Worm (Caenorhabditis elegans) whole organism, mixed stage, embryonic: ENCODE data around the gene glna-2.

ENCODE experiments used
- M03D4.4 ChIP-seq: sonication (generic microtip); optimal IDR thresholded peaks from 2 replicates; lab custom pipeline; 2017; ENCODE audit warnings: mild to moderate bottlenecking, missing genetic modification characterization, missing compliant biosample characterization
- bed-3 ChIP-seq: fragments of 200-800 bp; sonication (Bioruptor generic); optimal IDR thresholded peaks from 3 replicates; lab custom pipeline; 2018; ENCODE audit warnings: mild to moderate bottlenecking, missing genetic modification characterization, moderate library complexity, missing compliant biosample characterization
- ceh-39 ChIP-seq: fragments of 150-350 bp; optimal IDR thresholded peaks from 2 replicates; lab custom pipeline; 2014; ENCODE audit warnings: missing biosample characterization, missing genetic modification characterization
- ceh-43 ChIP-seq: fragments of 200-800 bp; sonication (Bioruptor generic); optimal IDR thresholded peaks from 2 replicates; lab custom pipeline; 2018; ENCODE audit warnings: mild to moderate bottlenecking, missing genetic modification characterization, moderate library complexity, missing compliant biosample characterization
- ceh-83 ChIP-seq: fragments of 200-800 bp; sonication (Bioruptor generic); optimal IDR thresholded peaks from 2 replicates; lab custom pipeline; 2018; ENCODE audit warnings: mild to moderate bottlenecking, missing genetic modification characterization, missing compliant biosample characterization
- ces-1 ChIP-seq: fragments of 150-350 bp; optimal IDR thresholded peaks from 2 replicates; lab custom pipeline; 2014; ENCODE audit warnings: missing biosample characterization, missing genetic modification reagents, missing genetic modification characterization
- cnd-1 ChIP-seq: fragments of 200-800 bp; sonication (Bioruptor generic); optimal IDR thresholded peaks from 2 replicates; lab custom pipeline; 2018; ENCODE audit warnings: mild to moderate bottlenecking, missing genetic modification characterization, missing compliant biosample characterization
- elt-1 ChIP-seq: sonication (generic microtip); optimal IDR thresholded peaks from 2 replicates; lab custom pipeline; 2017; ENCODE audit warnings: missing genetic modification characterization, mild to moderate bottlenecking, missing compliant biosample characterization, antibody characterized with exemption, moderate library complexity, borderline replicate concordance; ENCODE audit not compliant: insufficient read depth
- elt-3 ChIP-seq: fragments of 150-350 bp; optimal IDR thresholded peaks from 2 replicates; lab custom pipeline; 2014; ENCODE audit warnings: missing biosample characterization, missing genetic modification characterization
- flh-1 ChIP-seq: fragments of 200-800 bp; sonication (Bioruptor generic); optimal IDR thresholded peaks from 2 replicates; lab custom pipeline; 2018; ENCODE audit warnings: mild to moderate bottlenecking, missing genetic modification characterization, moderate library complexity, missing compliant biosample characterization
- hlh-1 ChIP-seq: fragments of 150-350 bp; optimal IDR thresholded peaks from 2 replicates; lab custom pipeline; 2014; ENCODE audit warnings: missing biosample characterization, missing genetic modification reagents, missing genetic modification characterization
- lin-13 ChIP-seq: fragments of 150-350 bp; optimal IDR thresholded peaks from 2 replicates; lab custom pipeline; 2014; ENCODE audit warnings: missing biosample characterization, missing genetic modification characterization
- lin-32 ChIP-seq: fragments of 200-800 bp; sonication (Bioruptor generic); optimal IDR thresholded peaks from 2 replicates; lab custom pipeline; 2018; ENCODE audit warnings: mild to moderate bottlenecking, missing genetic modification characterization, missing compliant biosample characterization
- mep-1 ChIP-seq: fragments of 150-350 bp; optimal IDR thresholded peaks from 2 replicates; lab custom pipeline; 2017; ENCODE audit warnings: missing biosample characterization, missing genetic modification reagents, missing genetic modification characterization, inconsistent platforms
- nhr-12 ChIP-seq: fragments of 150-350 bp; optimal IDR thresholded peaks from 2 replicates; lab custom pipeline; 2014; ENCODE audit warnings: missing biosample characterization, missing genetic modification characterization
- nhr-2 ChIP-seq: fragments of 150-350 bp; optimal IDR thresholded peaks from 2 replicates; lab custom pipeline; 2014; ENCODE audit warnings: missing biosample characterization, missing genetic modification characterization
- nhr-237 ChIP-seq: fragments of 150-350 bp; optimal IDR thresholded peaks from 2 replicates; lab custom pipeline; 2014; ENCODE audit warnings: missing biosample characterization, missing genetic modification characterization
- nhr-28 ChIP-seq: fragments of 150-350 bp; optimal IDR thresholded peaks from 2 replicates; lab custom pipeline; 2014; ENCODE audit warnings: missing biosample characterization, missing genetic modification characterization
- snpc-4 ChIP-seq: fragments of 150-350 bp; optimal IDR thresholded peaks from 2 replicates; lab custom pipeline; 2014; ENCODE audit warnings: missing biosample characterization, missing genetic modification characterization
- tbx-8 ChIP-seq: fragments of 200-800 bp; sonication (Bioruptor generic); optimal IDR thresholded peaks from 2 replicates; lab custom pipeline; 2018; ENCODE audit warnings: mild to moderate bottlenecking, missing genetic modification characterization, moderate library complexity, missing compliant biosample characterization
- unc-120 ChIP-seq: sonication (generic microtip); optimal IDR thresholded peaks from 2 replicates; lab custom pipeline; 2017; ENCODE audit warnings: missing genetic modification characterization, missing compliant biosample characterization; ENCODE audit not compliant: poor library complexity, severe bottlenecking
- unc-39 ChIP-seq: fragments of 150-350 bp; optimal IDR thresholded peaks from 2 replicates; lab custom pipeline; 2014; ENCODE audit warnings: missing biosample characterization, missing genetic modification characterization
- zip-8 ChIP-seq: fragments of 150-350 bp; optimal IDR thresholded peaks from 2 replicates; lab custom pipeline; 2014; ENCODE audit warnings: missing biosample characterization, missing genetic modification characterization
- ztf-11 ChIP-seq: fragments of 150-350 bp; optimal IDR thresholded peaks from 2 replicates; lab custom pipeline; 2014; ENCODE audit warnings: missing biosample characterization, missing genetic modification characterization

The glna-2 gene

DNA sequence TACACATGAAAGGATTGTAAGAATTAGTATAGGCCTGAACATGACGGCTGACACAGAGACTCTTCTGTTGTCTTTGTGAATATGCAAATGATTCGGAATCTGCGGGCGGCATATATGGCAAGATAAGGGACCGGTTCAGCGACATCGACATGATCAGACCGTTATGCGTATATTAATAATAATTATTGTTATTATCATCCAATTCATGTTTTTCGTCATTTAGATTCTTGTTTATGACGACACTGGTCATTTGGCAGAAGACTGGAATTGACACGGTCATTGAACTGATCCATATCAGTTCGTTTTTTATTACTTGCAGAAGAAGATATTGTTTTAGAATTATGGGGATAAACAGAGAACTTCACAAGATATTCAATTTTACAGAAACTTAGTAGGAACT is 42.0 kb downstream of the glna-2 start, which contains the start of gene mtre-1:
Gene mtre-1, minus strand, starts transcription at position 101 of the 400 bp plus-strand sequence.
- TF ChIP-seq lin-32: no peak
- TF ChIP-seq elt-1 (tag; lab: Kevin White, UChicago): peak; percentile 41

DNA sequence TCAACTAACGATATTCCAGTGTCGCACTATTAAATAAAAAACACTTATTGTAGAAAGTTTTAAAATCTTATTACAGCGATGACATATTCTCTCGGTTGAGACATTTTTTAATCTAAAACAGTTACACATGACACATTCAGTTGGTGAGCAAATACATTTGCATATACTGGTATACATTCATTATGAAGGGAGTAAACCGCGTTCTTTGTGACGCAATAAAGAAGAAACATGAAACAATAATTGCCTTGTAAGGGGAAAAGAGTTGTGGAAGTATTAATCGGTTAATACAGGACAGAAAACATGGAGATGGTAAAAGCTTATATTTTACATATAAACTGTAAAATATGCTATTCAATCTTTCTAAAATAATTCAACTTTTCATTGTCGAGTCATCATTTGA is 42.9 kb downstream of the glna-2 start:
- TF ChIP-seq zip-8 (tag; lab: Kevin White, UChicago) (peak; percentile 94), nhr-2 (tag; lab: Kevin White, UChicago) (peak; percentile 56), flh-1 (GFP tag; lab: Kevin White, UChicago) (no peak)
- TF ChIP-seq, all 35 proteins: peak for 2

DNA sequence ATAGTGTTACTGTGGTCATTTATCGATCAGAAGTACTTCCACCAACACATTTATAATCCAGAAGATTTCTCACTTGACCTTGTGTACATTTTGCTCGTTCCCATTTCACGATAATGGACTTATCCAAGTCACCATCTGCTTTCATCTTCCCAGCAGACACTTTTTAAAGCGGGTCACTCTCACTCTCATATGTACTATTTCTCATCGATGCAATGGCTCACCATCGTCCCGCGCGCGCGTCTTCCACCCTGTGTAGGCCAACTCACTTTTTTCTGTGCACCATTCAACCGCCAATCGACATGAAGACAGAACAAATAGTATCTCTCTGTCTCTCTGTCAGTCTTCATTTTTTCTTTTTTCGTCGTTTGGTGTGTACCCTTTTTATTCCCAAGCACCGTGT is 43.7 kb downstream of the glna-2 start:
- TF ChIP-seq cnd-1 (tag; lab: Kevin White, UChicago): peak; percentile 51
- no peak for TF ChIP-seq nhr-12 (tag; lab: Kevin White, UChicago)
- TF ChIP-seq ces-1 (GFP tag; lab: Kevin White, UChicago): peak; percentile 33

DNA sequence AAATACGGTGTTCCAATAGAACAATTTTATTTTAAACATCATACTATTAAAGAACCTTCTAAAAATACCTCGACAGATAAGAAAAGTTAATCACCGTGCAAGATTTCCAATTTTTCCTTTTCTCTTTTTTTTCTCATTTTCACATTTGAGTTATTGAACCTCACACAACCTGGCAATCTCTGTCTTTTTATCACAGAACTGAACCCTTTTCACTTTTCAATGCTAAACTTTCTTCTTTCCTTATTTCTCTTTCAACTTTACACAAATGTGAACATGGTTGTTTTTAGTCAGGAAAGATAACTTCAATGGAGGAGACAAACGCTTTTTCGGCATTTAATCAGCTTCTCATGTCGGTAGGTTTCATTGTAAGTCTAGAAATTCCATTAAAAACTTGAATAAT is 44.4 kb downstream of the glna-2 start, which contains the start of gene T05H10.4:
Gene T05H10.4, plus strand, starts transcription at position 301 of the 400 bp plus-strand sequence.
- no peak for TF ChIP-seq M03D4.4

DNA sequence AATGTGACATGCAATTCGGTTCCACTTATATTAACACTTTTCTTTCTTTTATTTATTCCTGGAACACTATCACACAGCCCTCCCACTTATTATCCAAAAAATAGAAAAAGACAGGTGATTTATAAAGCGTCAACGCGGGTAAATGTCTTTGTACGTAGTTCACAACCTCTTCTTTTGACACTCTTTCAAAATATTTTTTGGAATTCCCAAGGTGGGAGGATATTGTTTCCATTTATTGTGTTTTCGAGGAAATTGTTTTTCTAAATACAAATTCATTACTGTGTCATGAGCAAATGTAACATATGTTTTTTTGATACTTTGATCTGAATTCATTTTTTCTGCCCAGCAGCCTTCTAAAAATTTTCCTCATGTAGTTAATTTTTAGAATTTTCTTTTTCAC is 49.5 kb downstream of the glna-2 start:
- TF ChIP-seq mep-1 (tag; lab: Kevin White, UChicago): no peak
- TF ChIP-seq lin-32: no peak
- no peak for TF ChIP-seq lin-13 (tag; lab: Kevin White, UChicago)
- no peak for TF ChIP-seq unc-39 (tag; lab: Kevin White, UChicago)
- no peak for TF ChIP-seq nhr-2 (tag; lab: Kevin White, UChicago)
- TF ChIP-seq snpc-4: no peak
- TF ChIP-seq ceh-83 (GFP tag; lab: Kevin White, UChicago): no peak
- no peak for TF ChIP-seq flh-1 (GFP tag; lab: Kevin White, UChicago)
- no peak for TF ChIP-seq M03D4.4
- TF ChIP-seq ceh-39 (tag; lab: Kevin White, UChicago): no peak
- TF ChIP-seq nhr-28 (tag; lab: Kevin White, UChicago): no peak
- no peak for TF ChIP-seq bed-3 (GFP tag; lab: Kevin White, UChicago)

DNA sequence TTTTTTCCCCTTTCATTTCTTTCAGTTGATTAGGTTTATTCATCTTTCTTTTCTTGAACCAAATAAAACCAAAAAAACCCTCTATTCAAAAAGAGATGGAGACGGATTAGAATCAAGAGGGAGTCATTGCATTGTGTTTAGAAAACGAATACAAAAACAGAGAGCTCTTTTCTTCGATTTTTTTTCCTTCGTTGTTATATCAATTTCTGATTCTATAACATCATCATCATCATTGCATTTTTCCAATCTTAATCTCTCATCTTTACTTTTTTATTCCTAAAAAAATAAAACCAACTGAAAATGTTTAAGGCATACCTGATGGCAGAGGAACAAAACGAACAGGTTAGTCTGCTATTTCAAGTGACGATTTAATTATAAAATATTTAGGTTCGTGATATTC is 50.3 kb downstream of the glna-2 start, which contains the start of gene T05H10.8:
Gene T05H10.8, plus strand, starts transcription at position 301 of the 400 bp plus-strand sequence.
- TF ChIP-seq elt-3 (tag; lab: Kevin White, UChicago) (no peak), cnd-1 (tag; lab: Kevin White, UChicago) (no peak), ceh-39 (tag; lab: Kevin White, UChicago) (no peak), unc-120 (tag; lab: Kevin White, UChicago) (no peak), ztf-11 (tag; lab: Kevin White, UChicago) (no peak), zip-8 (tag; lab: Kevin White, UChicago) (no peak), hlh-1 (tag; lab: Kevin White, UChicago) (no peak), ceh-43 (no peak), nhr-12 (tag; lab: Kevin White, UChicago) (no peak), ceh-83 (GFP tag; lab: Kevin White, UChicago) (no peak), M03D4.4 (no peak), tbx-8 (no peak), nhr-237 (tag; lab: Kevin White, UChicago) (no peak)

DNA sequence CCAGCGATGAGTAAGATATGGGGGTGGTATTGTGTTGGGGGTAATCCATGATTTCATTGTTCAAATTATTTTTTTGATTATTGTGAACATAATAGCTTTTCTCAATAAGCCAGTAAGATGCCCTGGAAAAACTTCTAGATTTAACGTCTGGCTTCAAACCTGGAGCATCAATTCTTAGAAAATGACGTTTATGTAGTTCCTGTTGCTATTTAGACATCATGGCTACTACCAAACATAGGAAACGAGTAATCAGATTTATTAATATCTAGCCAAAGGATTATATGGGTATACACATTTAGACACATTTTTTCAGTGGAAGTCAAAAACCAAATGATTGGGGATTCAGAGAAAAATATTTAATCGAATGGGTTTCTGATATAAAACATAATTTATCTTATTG is 51.1 kb downstream of the glna-2 start:
- no peak for TF ChIP-seq elt-3 (tag; lab: Kevin White, UChicago)
- TF ChIP-seq mep-1 (tag; lab: Kevin White, UChicago): no peak
- no peak for TF ChIP-seq unc-120 (tag; lab: Kevin White, UChicago)
- TF ChIP-seq hlh-1 (tag; lab: Kevin White, UChicago): no peak
